Worm (Caenorhabditis elegans) whole organism, young adult: Measurements from ENCODE around the gene R74.2.

Experiments
- B0019.2 ChIP-seq: fragments of 200-800 bp; sonication (Bioruptor generic); conservative IDR thresholded peaks from 2 replicates; pipeline ENCODE4 v1.3.6; 2022; ENCODE audit warnings: missing genetic modification reagents, missing genetic modification characterization, missing compliant biosample characterization
- B0336.3 ChIP-seq: fragments of 200-800 bp; sonication (Bioruptor generic); IDR thresholded peaks from 2 replicates; pipeline ENCODE4 v1.3.6; 2022; ENCODE audit warnings: missing genetic modification characterization, missing compliant biosample characterization
- F23B12.7 ChIP-seq: sonication (generic microtip); optimal IDR thresholded peaks from 2 replicates; lab custom pipeline; 2017; ENCODE audit warnings: missing genetic modification characterization, mild to moderate bottlenecking, missing compliant biosample characterization, antibody characterized with exemption, moderate library complexity; ENCODE audit not compliant: insufficient read depth
- F37B4.10 ChIP-seq: fragments of 200-800 bp; sonication (Bioruptor generic); IDR thresholded peaks from 2 replicates; pipeline ENCODE4 v1.3.6; 2022; ENCODE audit warnings: missing genetic modification characterization, missing compliant biosample characterization
- F49E8.2 ChIP-seq: sonication (generic microtip); optimal IDR thresholded peaks from 3 replicates; lab custom pipeline; 2017; ENCODE audit warnings: missing genetic modification characterization, mild to moderate bottlenecking, missing compliant biosample characterization, antibody characterized with exemption, moderate library complexity; ENCODE audit not compliant: insufficient read depth
- F57A8.1 ChIP-seq: fragments of 200-800 bp; sonication (Bioruptor generic); optimal IDR thresholded peaks from 2 replicates; lab custom pipeline; 2018; ENCODE audit warnings: mild to moderate bottlenecking, missing genetic modification characterization, moderate library complexity, missing compliant biosample characterization
- T07F8.4 ChIP-seq: sonication (generic microtip); optimal IDR thresholded peaks from 2 replicates; lab custom pipeline; 2016; ENCODE audit warnings: mild to moderate bottlenecking, missing genetic modification characterization, moderate library complexity, missing compliant biosample characterization
- T26A5.8 ChIP-seq: sonication (generic microtip); optimal IDR thresholded peaks from 2 replicates; lab custom pipeline; 2016; ENCODE audit warnings: missing genetic modification characterization, missing compliant biosample characterization
- Y53G8AR.9 ChIP-seq: fragments of 200-800 bp; sonication (Bioruptor generic); conservative IDR thresholded peaks from 2 replicates; pipeline ENCODE4 v1.3.6; 2022; ENCODE audit warnings: missing genetic modification reagents, missing genetic modification characterization, missing compliant biosample characterization
- Y56A3A.18 ChIP-seq: fragments of 200-800 bp; sonication (Bioruptor generic); IDR thresholded peaks from 2 replicates; pipeline ENCODE4 v1.3.6; 2022; ENCODE audit warnings: missing genetic modification reagents, missing genetic modification characterization, missing compliant biosample characterization
- Y79H2A.3 ChIP-seq: fragments of 200-800 bp; sonication (Bioruptor generic); conservative IDR thresholded peaks from 2 replicates; pipeline ENCODE4 v1.3.6; 2022; ENCODE audit warnings: missing genetic modification reagents, missing genetic modification characterization, missing compliant biosample characterization
- Y95B8A.8 ChIP-seq: fragments of 200-800 bp; sonication (Bioruptor generic); IDR thresholded peaks from 2 replicates; pipeline ENCODE4 v1.3.6; 2022; ENCODE audit warnings: missing genetic modification reagents, missing genetic modification characterization, missing compliant biosample characterization
- ccch-3 ChIP-seq: fragments of 200-800 bp; sonication (Bioruptor generic); optimal IDR thresholded peaks from 2 replicates; lab custom pipeline; 2018; ENCODE audit warnings: mild to moderate bottlenecking, missing genetic modification characterization, missing compliant biosample characterization
- ceh-100 ChIP-seq: fragments of 200-800 bp; sonication (Bioruptor generic); IDR thresholded peaks from 2 replicates; pipeline ENCODE4 v1.3.6; 2022; ENCODE audit warnings: missing genetic modification reagents, missing genetic modification characterization, missing compliant biosample characterization
- ceh-58 ChIP-seq: fragments of 200-800 bp; sonication (Bioruptor generic); IDR thresholded peaks from 2 replicates; pipeline ENCODE4 v1.3.6; 2022; ENCODE audit warnings: missing genetic modification characterization, missing compliant biosample characterization
- ceh-79 ChIP-seq: sonication (generic microtip); optimal IDR thresholded peaks from 2 replicates; lab custom pipeline; 2017; ENCODE audit warnings: mild to moderate bottlenecking, missing genetic modification characterization, missing compliant biosample characterization
- dpl-1 ChIP-seq: fragments of 150-350 bp; optimal IDR thresholded peaks from 2 replicates; lab custom pipeline; 2014; ENCODE audit warnings: missing biosample characterization, missing genetic modification reagents, missing genetic modification characterization
- egl-18 ChIP-seq: fragments of 200-800 bp; sonication (Bioruptor generic); IDR thresholded peaks from 2 replicates; pipeline ENCODE4 v1.3.6; 2022; ENCODE audit warnings: missing genetic modification reagents, missing genetic modification characterization, missing compliant biosample characterization
- ekl-4 ChIP-seq: fragments of 200-800 bp; sonication (Bioruptor generic); IDR thresholded peaks from 2 replicates; pipeline ENCODE4 v1.3.6; 2022; ENCODE audit warnings: missing genetic modification reagents, missing genetic modification characterization, missing compliant biosample characterization
- ets-4 ChIP-seq: fragments of 200-800 bp; sonication (Bioruptor generic); optimal IDR thresholded peaks from 2 replicates; lab custom pipeline; 2018; ENCODE audit warnings: mild to moderate bottlenecking, missing genetic modification characterization, missing compliant biosample characterization
- hmg-1.2 ChIP-seq: fragments of 200-800 bp; sonication (Bioruptor generic); IDR thresholded peaks from 2 replicates; pipeline ENCODE4 v1.3.6; 2022; ENCODE audit warnings: missing genetic modification reagents, missing genetic modification characterization, missing compliant biosample characterization
- hsf-1 ChIP-seq: fragments of 200-800 bp; sonication (Bioruptor generic); IDR thresholded peaks from 2 replicates; pipeline ENCODE4 v1.3.6; 2022; ENCODE audit warnings: missing genetic modification reagents, missing genetic modification characterization, missing compliant biosample characterization
- lag-1 ChIP-seq: fragments of 200-800 bp; sonication (Bioruptor generic); IDR thresholded peaks from 2 replicates; pipeline ENCODE4 v1.3.6; 2022; ENCODE audit warnings: missing genetic modification reagents, missing genetic modification characterization, missing compliant biosample characterization
- let-526 ChIP-seq: fragments of 200-800 bp; sonication (Bioruptor generic); IDR thresholded peaks from 2 replicates; pipeline ENCODE4 v1.3.6; 2022; ENCODE audit warnings: missing genetic modification reagents, missing genetic modification characterization, missing compliant biosample characterization
- let-607 ChIP-seq, 2 experiments: fragments of 200-800 bp in 1 of 2; sonication (Bioruptor generic) in 1 of 2; sonication (generic microtip) in 1 of 2; optimal IDR thresholded peaks; 2 replicates each; lab custom pipeline; 2016 to 2018; ENCODE audit warnings: mild to moderate bottlenecking in 2 of 2, missing compliant biosample characterization in 2 of 2, missing genetic modification characterization in 2 of 2, moderate library complexity in 2 of 2, missing genotype in 1 of 2
- lin-35 ChIP-seq, 3 experiments: fragments of 150-350 bp in 2 of 3; sonication (generic microtip) in 1 of 3; optimal IDR thresholded peaks; 2 replicates each; lab custom pipeline; 2014 to 2018; ENCODE audit warnings: missing biosample characterization in 3 of 3, missing genetic modification characterization in 3 of 3, missing genetic modification reagents in 3 of 3
- lsy-27 ChIP-seq: sonication (generic microtip); optimal IDR thresholded peaks from 2 replicates; lab custom pipeline; 2017; ENCODE audit warnings: missing genetic modification characterization, mild to moderate bottlenecking, missing compliant biosample characterization, antibody characterized with exemption, missing genotype, borderline replicate concordance; ENCODE audit not compliant: insufficient read depth
- madf-8 ChIP-seq: fragments of 200-800 bp; sonication (Bioruptor generic); conservative IDR thresholded peaks from 2 replicates; pipeline ENCODE4 v1.3.6; 2022; ENCODE audit warnings: missing genetic modification reagents, missing genetic modification characterization, missing compliant biosample characterization
- mcd-1 ChIP-seq: fragments of 200-800 bp; sonication (Bioruptor generic); IDR thresholded peaks from 2 replicates; pipeline ENCODE4 v1.3.6; 2022; ENCODE audit warnings: missing genetic modification reagents, missing genetic modification characterization, missing compliant biosample characterization
- mel-28 ChIP-seq: sonication (generic microtip); optimal IDR thresholded peaks from 2 replicates; lab custom pipeline; 2016; ENCODE audit warnings: borderline replicate concordance, mild to moderate bottlenecking, missing genetic modification characterization, missing compliant biosample characterization
- nfya-1 ChIP-seq: sonication (generic microtip); optimal IDR thresholded peaks from 2 replicates; lab custom pipeline; 2017; ENCODE audit warnings: antibody characterized with exemption, missing compliant biosample characterization, missing genetic modification characterization, borderline replicate concordance; ENCODE audit not compliant: insufficient read depth
- nfyb-1 ChIP-seq: fragments of 200-800 bp; sonication (Bioruptor generic); IDR thresholded peaks from 2 replicates; pipeline ENCODE4 v1.3.6; 2022; ENCODE audit warnings: missing genetic modification reagents, missing genetic modification characterization, missing compliant biosample characterization
- nhr-80 ChIP-seq: sonication (generic microtip); optimal IDR thresholded peaks from 2 replicates; lab custom pipeline; 2016; ENCODE audit warnings: missing genetic modification characterization, missing compliant biosample characterization
- nhr-90 ChIP-seq: sonication (generic microtip); optimal IDR thresholded peaks from 2 replicates; lab custom pipeline; 2016; ENCODE audit warnings: missing genotype, mild to moderate bottlenecking, missing genetic modification characterization, missing compliant biosample characterization
- pha-4 ChIP-seq: fragments of 150-350 bp; sonication (generic microtip); optimal IDR thresholded peaks from 2 replicates; lab custom pipeline; 2014; ENCODE audit warnings: missing biosample characterization, missing genetic modification reagents, missing genetic modification characterization
- repo-1 ChIP-seq: sonication (generic microtip); optimal IDR thresholded peaks from 2 replicates; lab custom pipeline; 2017; ENCODE audit warnings: mild to moderate bottlenecking, missing genetic modification characterization, missing compliant biosample characterization
- sdz-38 ChIP-seq: sonication (generic microtip); optimal IDR thresholded peaks from 2 replicates; lab custom pipeline; 2016; ENCODE audit warnings: missing genotype, missing genetic modification characterization, missing compliant biosample characterization
- snpc-1.1 ChIP-seq: sonication (generic microtip); optimal IDR thresholded peaks from 2 replicates; lab custom pipeline; 2017; ENCODE audit warnings: missing genetic modification characterization, mild to moderate bottlenecking, missing compliant biosample characterization, antibody characterized with exemption, moderate library complexity, missing genotype, missing genetic modification reagents; ENCODE audit not compliant: insufficient read depth
- snpc-3.4 ChIP-seq: sonication (generic microtip); optimal IDR thresholded peaks from 2 replicates; lab custom pipeline; 2017; ENCODE audit warnings: missing genetic modification characterization, mild to moderate bottlenecking, missing compliant biosample characterization, antibody characterized with exemption, moderate library complexity, missing genotype, missing genetic modification reagents
- snpc-4 ChIP-seq, 5 experiments: fragments of 150-350 bp in 1 of 5; sonication (generic microtip) in 4 of 5; optimal IDR thresholded peaks; 2 replicates each; lab custom pipeline; 2014 to 2018; ENCODE audit warnings: missing genetic modification characterization in 5 of 5, missing biosample characterization in 3 of 5, antibody characterized with exemption in 2 of 5, mild to moderate bottlenecking in 2 of 5, missing compliant biosample characterization in 2 of 5, missing genotype in 2 of 5, moderate library complexity in 2 of 5, missing genetic modification reagents in 1 of 5
- sptf-2 ChIP-seq: fragments of 200-800 bp; sonication (Bioruptor generic); optimal IDR thresholded peaks from 2 replicates; lab custom pipeline; 2018; ENCODE audit warnings: mild to moderate bottlenecking, missing genetic modification characterization, missing compliant biosample characterization
- tlf-1 ChIP-seq: fragments of 200-800 bp; sonication (Bioruptor generic); optimal IDR thresholded peaks from 2 replicates; lab custom pipeline; 2018; ENCODE audit warnings: mild to moderate bottlenecking, missing genetic modification characterization, missing compliant biosample characterization
- zfh-2 ChIP-seq: fragments of 200-800 bp; sonication (Bioruptor generic); conservative IDR thresholded peaks from 2 replicates; pipeline ENCODE4 v1.3.6; 2022; ENCODE audit warnings: missing genetic modification reagents, missing genetic modification characterization, missing compliant biosample characterization
- zim-3 ChIP-seq: sonication (generic microtip); optimal IDR thresholded peaks from 2 replicates; lab custom pipeline; 2017; ENCODE audit warnings: mild to moderate bottlenecking, missing genetic modification characterization, moderate library complexity, missing compliant biosample characterization
- ztf-25 ChIP-seq: fragments of 200-800 bp; sonication (Bioruptor generic); IDR thresholded peaks from 2 replicates; pipeline ENCODE4 v1.3.6; 2022; ENCODE audit warnings: missing genetic modification reagents, missing genetic modification characterization, missing compliant biosample characterization
- ztf-26 ChIP-seq: sonication (generic microtip); optimal IDR thresholded peaks from 2 replicates; lab custom pipeline; 2017; ENCODE audit warnings: missing genetic modification characterization, missing compliant biosample characterization
- ztf-6 ChIP-seq: fragments of 200-800 bp; sonication (Bioruptor generic); IDR thresholded peaks from 2 replicates; pipeline ENCODE4 v1.3.6; 2022; ENCODE audit warnings: missing genetic modification reagents, missing genetic modification characterization, missing compliant biosample characterization

Gene R74.2

DNA sequence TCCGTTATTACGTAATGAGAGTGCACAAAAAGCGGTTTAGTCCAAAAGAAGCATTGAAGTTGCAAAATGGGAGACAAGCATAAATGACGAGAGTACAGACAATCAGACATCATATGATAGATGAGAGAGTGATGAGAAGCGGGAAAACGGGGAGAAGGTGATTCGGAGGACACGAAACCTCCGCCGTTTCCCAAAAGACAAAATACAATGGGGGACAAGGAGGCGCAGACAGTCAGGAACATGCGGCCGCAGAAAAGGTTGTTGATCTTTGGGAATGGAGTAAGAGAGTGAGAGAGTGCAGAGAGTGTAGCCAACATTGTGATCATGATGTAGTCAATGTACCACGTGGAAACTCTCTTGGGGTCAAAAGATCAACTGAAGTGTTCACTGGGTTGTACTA, 49.7 kb downstream of the R74.2 start (continued):
- TF ChIP-seq nhr-80 (tag; lab: Kevin White, UChicago) (peak; percentile 93), egl-18 (GFP tag; lab: Robert Waterston, UW) (no peak), ztf-26 (tag; lab: Kevin White, UChicago) (peak; percentile 87), lin-35 (GFP tag; optimal IDR thresholded peaks at IDR 0.05; lab: Kevin White, UChicago) (peak in 1 of 3 experiments; percentile 46), F57A8.1 (GFP tag; lab: Kevin White, UChicago) (no peak), tlf-1 (GFP tag; lab: Kevin White, UChicago) (peak; percentile 56), let-526 (peak; percentile 77), F49E8.2 (no peak), lag-1 (GFP tag; lab: Robert Waterston, UW) (no peak), ztf-6 (no peak), lsy-27 (tag; lab: Kevin White, UChicago) (peak; percentile 28), pha-4 (tag; lab: Kevin White, UChicago) (peak; percentile 72), nhr-90 (peak; percentile 32), Y53G8AR.9 (GFP tag; lab: Robert Waterston, UW) (no peak), B0019.2 (GFP tag; lab: Robert Waterston, UW) (no peak), mcd-1 (GFP tag; lab: Robert Waterston, UW) (peak; percentile 74), nfya-1 (tag; lab: Kevin White, UChicago) (no peak), madf-8 (GFP tag; lab: Robert Waterston, UW) (no peak), ets-4 (no peak), mel-28 (no peak), hsf-1 (GFP tag; lab: Robert Waterston, UW) (no peak), ccch-3 (GFP tag; lab: Kevin White, UChicago) (no peak), Y79H2A.3 (GFP tag; lab: Robert Waterston, UW) (no peak), ceh-58 (GFP tag; lab: Robert Waterston, UW) (no peak), T07F8.4 (no peak), hmg-1.2 (GFP tag; lab: Robert Waterston, UW) (peak; percentile 97), dpl-1 (no peak), sdz-38 (tag; lab: Kevin White, UChicago) (no peak), ceh-100 (GFP tag; lab: Robert Waterston, UW) (no peak), sptf-2 (GFP tag; lab: Kevin White, UChicago) (no peak), B0336.3 (GFP tag; lab: Robert Waterston, UW) (peak; percentile 91), Y56A3A.18 (GFP tag; lab: Robert Waterston, UW) (no peak), snpc-3.4 (tag; lab: Kevin White, UChicago) (no peak), snpc-4 (GFP tag; optimal IDR thresholded peaks at IDR 0.05; lab: Kevin White, UChicago) (no peak), snpc-4 (tag; optimal IDR thresholded peaks at IDR 0.05; lab: Kevin White, UChicago) (peak; percentile 28 to 66 (median 50)), ceh-79 (no peak), T26A5.8 (tag; lab: Kevin White, UChicago) (no peak), ekl-4 (no peak; the same call in 1 of the 2 replicates), nfyb-1 (GFP tag; lab: Robert Waterston, UW) (peak; percentile 86), repo-1 (no peak), let-607 (tag; optimal IDR thresholded peaks at IDR 0.05; lab: Kevin White, UChicago) (peak; percentile 72), F23B12.7 (peak; percentile 33), ztf-25 (GFP tag; lab: Robert Waterston, UW) (no peak), Y95B8A.8 (no peak), snpc-1.1 (tag; lab: Kevin White, UChicago) (no peak), zim-3 (tag; lab: Kevin White, UChicago) (no peak), F37B4.10 (GFP tag; lab: Robert Waterston, UW) (no peak), zfh-2 (GFP tag; lab: Robert Waterston, UW) (no peak)
